Worm (Caenorhabditis elegans) whole organism, late embryonic: Measurements from ENCODE around the gene ZC449.4.

Source experiments
- ama-1 ChIP-seq: fragments of 150-350 bp; optimal IDR thresholded peaks from 2 replicates; lab custom pipeline; 2014
- ets-4 ChIP-seq: sonication (generic microtip); optimal IDR thresholded peaks from 2 replicates; lab custom pipeline; 2016; ENCODE audit warnings: missing genetic modification characterization, missing compliant biosample characterization
- npax-4 ChIP-seq: sonication (generic microtip); optimal IDR thresholded peaks from 2 replicates; lab custom pipeline; 2016; ENCODE audit warnings: missing genetic modification characterization, missing compliant biosample characterization
- pat-9 ChIP-seq: fragments of 200-800 bp; sonication (Bioruptor generic); optimal IDR thresholded peaks from 2 replicates; lab custom pipeline; 2018; ENCODE audit warnings: mild to moderate bottlenecking, missing genetic modification characterization, moderate library complexity, missing compliant biosample characterization
- pha-4 ChIP-seq: fragments of 150-350 bp; optimal IDR thresholded peaks from 2 replicates; lab custom pipeline; 2018; ENCODE audit warnings: missing biosample characterization, missing genetic modification reagents, missing genetic modification characterization
- pqm-1 ChIP-seq: sonication (generic microtip); optimal IDR thresholded peaks from 2 replicates; lab custom pipeline; 2016; ENCODE audit warnings: missing genetic modification characterization, missing compliant biosample characterization

DNA sequence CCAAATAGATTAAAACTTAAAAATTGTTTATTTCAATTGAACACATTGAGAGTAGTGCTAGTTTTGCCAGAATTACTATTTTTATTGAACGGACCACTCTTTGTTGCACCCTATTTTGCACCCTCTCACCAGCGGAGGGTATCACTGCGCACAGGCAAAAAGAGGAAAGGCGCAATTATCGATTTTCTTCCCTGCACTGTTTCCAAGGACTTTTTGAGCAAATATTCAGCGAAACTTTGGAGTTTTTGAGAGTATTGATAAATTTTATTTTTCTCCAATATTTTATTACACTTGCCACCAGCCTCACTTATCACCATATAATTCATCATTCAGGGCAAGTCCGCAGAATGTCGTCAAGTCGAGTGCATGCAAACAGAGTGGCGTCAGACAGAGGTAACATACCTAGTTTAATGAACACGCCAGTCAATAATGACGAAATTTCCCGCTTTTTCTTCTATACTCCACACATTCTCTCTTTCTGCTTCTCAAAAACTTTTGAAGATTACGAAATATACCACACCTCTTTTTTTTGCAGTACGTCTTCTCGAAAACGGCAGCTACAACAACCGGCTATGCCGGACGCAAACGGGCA, 15.6 kb downstream of the ZC449.4 start:
- TF ChIP-seq npax-4 (tag; lab: Kevin White, UChicago): no peak
- TF ChIP-seq ets-4 (tag; lab: Kevin White, UChicago): no peak
- TF ChIP-seq pat-9 (tag; lab: Kevin White, UChicago): no peak
- no peak for TF ChIP-seq pha-4 (tag; lab: Kevin White, UChicago)
- no peak for TF ChIP-seq ama-1
- TF ChIP-seq pqm-1 (tag; lab: Kevin White, UChicago): no peak
